Fruit fly (Drosophila melanogaster): ENCODE data around the gene axo.
A peak's percentile ranks its signal among the peaks of the same experiment; 100 is the strongest.

Gene axo

DNA sequence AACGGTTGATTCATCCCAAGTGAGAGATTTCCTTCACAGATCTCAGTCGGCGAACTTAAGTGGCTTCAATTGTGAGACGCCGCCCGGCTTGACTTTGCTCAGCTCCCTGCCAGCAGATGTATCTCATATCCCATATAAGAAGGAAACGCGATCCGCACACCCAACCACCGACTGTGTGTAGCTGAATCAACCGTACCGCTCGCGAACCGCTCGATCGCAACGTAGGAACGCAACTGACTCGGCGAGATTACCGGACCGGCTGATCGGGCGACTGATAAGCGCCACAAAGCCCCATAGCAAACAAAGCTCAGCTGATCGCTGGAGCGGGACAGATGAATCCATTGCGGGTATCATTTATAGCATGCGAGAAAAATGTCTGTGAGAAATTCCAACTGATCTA is at the start of gene axo:
Gene axo, minus strand, starts transcription at position 185 of the 400 bp plus-strand sequence.
- TF ChIP-seq CG12768 (GFP tag; optimal IDR thresholded peaks at IDR 0.05) (peak; percentile 19), Crg-1 (GFP tag; optimal IDR thresholded peaks at IDR 0.05) (no peak), kay (GFP tag; ENCODE audit: borderline replicate concordance) (no peak), CG33017 (tag; optimal IDR thresholded peaks at IDR 0.05) (no peak), CG14711 (tag; optimal IDR thresholded peaks at IDR 0.05) (no peak), Clk (GFP tag; optimal IDR thresholded peaks at IDR 0.05) (no peak)

dm6 chr3L:4736643-4737042 is 49.5 kb upstream of the axo start:
- TF ChIP-seq kay (GFP tag; ENCODE audit: borderline replicate concordance): no peak
- TF ChIP-seq CG1620 (GFP tag; optimal IDR thresholded peaks at IDR 0.05): no peak
- no peak for TF ChIP-seq CG7101 (tag; optimal IDR thresholded peaks at IDR 0.05)
- no peak for TF ChIP-seq bab1 (GFP tag; optimal IDR thresholded peaks at IDR 0.05)
- TF ChIP-seq ovo (GFP tag; optimal IDR thresholded peaks at IDR 0.05): no peak
- TF ChIP-seq pad (GFP tag; optimal IDR thresholded peaks at IDR 0.05): no peak
- TF ChIP-seq CG14711 (tag; optimal IDR thresholded peaks at IDR 0.05): no peak
- no peak for TF ChIP-seq CG33017 (tag; optimal IDR thresholded peaks at IDR 0.05)
- no peak for TF ChIP-seq CG7045 (GFP tag; optimal IDR thresholded peaks at IDR 0.05)
- TF ChIP-seq tj (GFP tag; optimal IDR thresholded peaks at IDR 0.05): no peak
- no peak for TF ChIP-seq CG5204 (GFP tag; optimal IDR thresholded peaks at IDR 0.05)
- no peak for TF ChIP-seq cnc (optimal IDR thresholded peaks at IDR 0.05)
- no peak for TF ChIP-seq toe (GFP tag; optimal IDR thresholded peaks at IDR 0.05)

- TF ChIP-seq Crg-1 (GFP tag; optimal IDR thresholded peaks at IDR 0.05): no peak
- TF ChIP-seq CG7101 (tag; optimal IDR thresholded peaks at IDR 0.05): no peak
- no peak for TF ChIP-seq CG11617 (GFP tag; optimal IDR thresholded peaks at IDR 0.05)
- TF ChIP-seq Clk (GFP tag; optimal IDR thresholded peaks at IDR 0.05): no peak
- TF ChIP-seq Mnt (GFP tag; optimal IDR thresholded peaks at IDR 0.05): no peak
- no peak for TF ChIP-seq CG7045 (GFP tag; optimal IDR thresholded peaks at IDR 0.05)
- no peak for TF ChIP-seq cic (GFP tag; optimal IDR thresholded peaks at IDR 0.05)
- TF ChIP-seq toe (GFP tag; optimal IDR thresholded peaks at IDR 0.05): no peak
These were observed 44.6 kb upstream of the axo start for dm6 chr3L:4731687-4732086.

DNA sequence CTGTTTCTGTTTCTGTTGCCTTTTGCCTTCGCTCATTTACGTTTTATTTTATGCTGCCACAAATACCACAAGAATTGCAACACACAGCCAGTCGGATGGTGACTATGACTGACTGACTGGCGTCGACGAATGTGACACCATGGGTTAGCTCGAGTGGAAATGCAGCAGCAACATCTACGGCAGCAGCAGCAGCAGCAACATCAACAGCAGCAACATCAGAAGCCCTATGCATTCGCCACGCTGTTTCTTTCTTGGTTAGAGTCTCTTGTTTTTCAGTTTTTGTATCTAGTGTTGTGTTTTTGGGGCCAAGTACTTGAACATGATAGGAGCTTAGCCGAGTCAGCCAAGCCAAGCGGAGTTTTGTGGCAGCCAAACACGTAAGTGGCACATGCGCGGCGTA is 42.7 kb upstream of the axo start:
- TF ChIP-seq pad (GFP tag; optimal IDR thresholded peaks at IDR 0.05) (no peak), ovo (GFP tag; optimal IDR thresholded peaks at IDR 0.05) (no peak), CG7045 (GFP tag; optimal IDR thresholded peaks at IDR 0.05) (no peak), tj (GFP tag; optimal IDR thresholded peaks at IDR 0.05) (no peak), Hr96 (GFP tag; optimal IDR thresholded peaks at IDR 0.05) (no peak), CG33017 (tag; optimal IDR thresholded peaks at IDR 0.05) (no peak), cnc (optimal IDR thresholded peaks at IDR 0.05) (no peak), Crg-1 (GFP tag; optimal IDR thresholded peaks at IDR 0.05) (no peak)

DNA sequence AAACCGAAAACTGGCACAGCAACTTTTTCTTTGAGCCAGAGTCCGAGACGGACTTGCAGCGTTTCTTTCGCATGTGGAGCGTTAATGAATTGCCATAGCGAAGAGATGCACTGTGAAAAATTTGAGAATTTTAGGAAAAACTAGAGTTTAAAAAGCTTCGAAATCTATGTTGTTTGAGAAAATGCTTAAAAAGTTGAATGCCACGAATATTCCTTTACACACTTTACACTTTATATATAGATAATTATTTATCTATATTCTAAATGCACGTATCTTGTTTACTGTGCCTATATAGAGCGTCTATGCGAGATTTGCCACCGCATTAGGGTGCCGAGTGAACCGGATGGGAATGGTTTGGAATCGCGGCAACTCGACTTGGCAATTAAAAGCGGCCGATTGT is 34.8 kb upstream of the axo start:
- TF ChIP-seq CG7045 (GFP tag; optimal IDR thresholded peaks at IDR 0.05): no peak
- peak; percentile 6 for TF ChIP-seq kay (GFP tag; ENCODE audit: borderline replicate concordance)

dm6 chr3L:4720510-4721157 is 33.5 kb upstream of the axo start:
- no peak for TF ChIP-seq cnc (optimal IDR thresholded peaks at IDR 0.05)
- TF ChIP-seq pad (GFP tag; optimal IDR thresholded peaks at IDR 0.05): no peak
- TF ChIP-seq CG5204 (GFP tag; optimal IDR thresholded peaks at IDR 0.05): no peak
- TF ChIP-seq CG7101 (tag; optimal IDR thresholded peaks at IDR 0.05): no peak
- no peak for TF ChIP-seq CG12768 (GFP tag; optimal IDR thresholded peaks at IDR 0.05)
- TF ChIP-seq tj (GFP tag; optimal IDR thresholded peaks at IDR 0.05): no peak
- TF ChIP-seq ovo (GFP tag; optimal IDR thresholded peaks at IDR 0.05): no peak
- no peak for TF ChIP-seq bab1 (GFP tag; optimal IDR thresholded peaks at IDR 0.05)
- no peak for TF ChIP-seq CG33017 (tag; optimal IDR thresholded peaks at IDR 0.05)

- TF ChIP-seq Clk (GFP tag; optimal IDR thresholded peaks at IDR 0.05) (no peak), toe (GFP tag; optimal IDR thresholded peaks at IDR 0.05) (no peak), ovo (GFP tag; optimal IDR thresholded peaks at IDR 0.05) (no peak), CG14711 (tag; optimal IDR thresholded peaks at IDR 0.05) (no peak), CG7101 (tag; optimal IDR thresholded peaks at IDR 0.05) (no peak), cic (GFP tag; optimal IDR thresholded peaks at IDR 0.05) (no peak), Mnt (GFP tag; optimal IDR thresholded peaks at IDR 0.05) (no peak), tj (GFP tag; optimal IDR thresholded peaks at IDR 0.05) (no peak), bab1 (GFP tag; optimal IDR thresholded peaks at IDR 0.05) (no peak), CG5204 (GFP tag; optimal IDR thresholded peaks at IDR 0.05) (no peak), kay (GFP tag; ENCODE audit: borderline replicate concordance) (no peak), pad (GFP tag; optimal IDR thresholded peaks at IDR 0.05) (no peak), CG33017 (tag; optimal IDR thresholded peaks at IDR 0.05) (no peak)
These were observed 32.6 kb upstream of the axo start for dm6 chr3L:4719743-4720142.

DNA sequence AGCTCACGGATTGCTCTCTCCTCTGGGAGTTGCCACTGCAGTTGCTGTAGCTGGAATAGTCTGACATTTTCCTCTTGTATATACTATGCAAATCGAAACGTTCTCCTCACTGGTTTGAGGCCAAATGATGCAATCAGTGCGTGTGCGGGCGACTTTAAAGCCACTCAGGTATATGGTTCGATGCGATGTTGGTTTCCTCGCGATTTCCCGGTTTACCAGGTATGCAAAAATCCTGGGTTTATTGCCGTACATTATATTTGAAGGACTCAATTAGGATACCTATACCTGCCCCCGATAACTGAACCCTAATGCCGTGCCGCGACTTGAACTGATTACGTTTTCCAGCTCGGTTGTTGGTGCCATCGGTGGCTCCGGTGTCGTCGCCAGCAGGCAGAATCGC is 22.7 kb upstream of the axo start, which contains the start of gene CG13712:
Gene CG13712, minus strand, starts transcription at position 101 of the 400 bp plus-strand sequence.
- no peak for TF ChIP-seq bab1 (GFP tag; optimal IDR thresholded peaks at IDR 0.05)

Data from whole organism, adult.